Worm (Caenorhabditis elegans) whole organism, mixed stage, embryonic: Measurements from ENCODE around the gene C39D10.8.

Experiments used
- elt-3 ChIP-seq: fragments of 150-350 bp; optimal IDR thresholded peaks from 2 replicates; lab custom pipeline; 2014; ENCODE audit warnings: missing biosample characterization, missing genetic modification characterization
- mep-1 ChIP-seq: fragments of 150-350 bp; optimal IDR thresholded peaks from 2 replicates; lab custom pipeline; 2017; ENCODE audit warnings: missing biosample characterization, missing genetic modification reagents, missing genetic modification characterization, inconsistent platforms
- nhr-12 ChIP-seq: fragments of 150-350 bp; optimal IDR thresholded peaks from 2 replicates; lab custom pipeline; 2014; ENCODE audit warnings: missing biosample characterization, missing genetic modification characterization
- nhr-237 ChIP-seq: fragments of 150-350 bp; optimal IDR thresholded peaks from 2 replicates; lab custom pipeline; 2014; ENCODE audit warnings: missing biosample characterization, missing genetic modification characterization
- sem-2 ChIP-seq: fragments of 200-800 bp; sonication (Bioruptor generic); optimal IDR thresholded peaks from 2 replicates; lab custom pipeline; 2018; ENCODE audit warnings: mild to moderate bottlenecking, missing genetic modification characterization, missing compliant biosample characterization
- sptf-1 ChIP-seq: sonication (generic microtip); optimal IDR thresholded peaks from 2 replicates; lab custom pipeline; 2017; ENCODE audit warnings: mild to moderate bottlenecking, missing genetic modification characterization, moderate library complexity, missing compliant biosample characterization
- unc-62 ChIP-seq: fragments of 150-350 bp; optimal IDR thresholded peaks from 2 replicates; lab custom pipeline; 2014; ENCODE audit warnings: missing biosample characterization, missing genetic modification reagents, missing genetic modification characterization
- zip-8 ChIP-seq: fragments of 150-350 bp; optimal IDR thresholded peaks from 2 replicates; lab custom pipeline; 2014; ENCODE audit warnings: missing biosample characterization, missing genetic modification characterization

ce11 chrX:7875854-7876253, 4.9 kb downstream of the C39D10.8 start, which contains the start of gene cca-1:
- TF ChIP-seq nhr-12 (tag; lab: Kevin White, UChicago), result no peak
- no peak for TF ChIP-seq zip-8
- no peak for TF ChIP-seq mep-1 (tag; lab: Kevin White, UChicago)
- no peak for TF ChIP-seq unc-62 (GFP tag; lab: Kevin White, UChicago)
- TF ChIP-seq nhr-237 (tag; lab: Kevin White, UChicago), result no peak
- no peak for TF ChIP-seq sem-2 (GFP tag; lab: Kevin White, UChicago)
- no peak for TF ChIP-seq elt-3
- TF ChIP-seq sptf-1 (tag; lab: Kevin White, UChicago), result no peak
